Worm (Caenorhabditis elegans) whole organism, L4 larva: Measurements from ENCODE around the gene aex-4.

Experiments
- R02D3.7 ChIP-seq: fragments of 150-350 bp; sonication (generic microtip); optimal IDR thresholded peaks from 3 replicates; lab custom pipeline; 2014; ENCODE audit warnings: missing biosample characterization, missing genetic modification characterization
- Y5F2A.4 ChIP-seq: fragments of 200-800 bp; sonication (Bioruptor generic); optimal IDR thresholded peaks from 2 replicates; lab custom pipeline; 2018; ENCODE audit warnings: mild to moderate bottlenecking, missing genetic modification characterization, missing compliant biosample characterization
- ZK337.2 ChIP-seq: fragments of 200-800 bp; sonication (Bioruptor generic); IDR thresholded peaks from 2 replicates; pipeline ENCODE4 v1.3.6; 2022; ENCODE audit warnings: missing genetic modification reagents, missing genetic modification characterization, missing compliant biosample characterization
- aha-1 ChIP-seq: fragments of 150-350 bp; peaks from one replicate; lab custom pipeline; 2014; ENCODE audit warnings: missing biosample characterization, missing genetic modification characterization
- arid-1 ChIP-seq: fragments of 200-800 bp; sonication (Bioruptor generic); conservative IDR thresholded peaks from 2 replicates; pipeline ENCODE4 v1.3.6; 2022; ENCODE audit warnings: missing genetic modification reagents, missing genetic modification characterization, missing compliant biosample characterization
- attf-4 ChIP-seq: sonication (generic microtip); optimal IDR thresholded peaks from 3 replicates; lab custom pipeline; 2017; ENCODE audit warnings: missing biosample characterization, missing genetic modification characterization
- ceh-20 ChIP-seq: fragments of 200-800 bp; sonication (Bioruptor generic); IDR thresholded peaks from 2 replicates; pipeline ENCODE4 v1.3.6; 2022; ENCODE audit warnings: missing genetic modification reagents, missing genetic modification characterization, missing compliant biosample characterization
- ceh-28 ChIP-seq: fragments of 150-350 bp; optimal IDR thresholded peaks from 2 replicates; lab custom pipeline; 2014; ENCODE audit warnings: missing biosample characterization, missing genetic modification reagents, missing genetic modification characterization
- ceh-82 ChIP-seq: sonication (generic microtip); optimal IDR thresholded peaks from 2 replicates; lab custom pipeline; 2017; ENCODE audit warnings: missing biosample characterization, missing genetic modification characterization
- ces-1 ChIP-seq: fragments of 150-350 bp; sonication (generic microtip); optimal IDR thresholded peaks from 4 replicates; lab custom pipeline; 2014; ENCODE audit warnings: missing biosample characterization, missing genetic modification reagents, missing genetic modification characterization
- ctbp-1 ChIP-seq: fragments of 200-800 bp; sonication (Bioruptor generic); IDR thresholded peaks from 2 replicates; pipeline ENCODE4 v1.3.6; 2022; ENCODE audit warnings: missing genetic modification reagents, missing genetic modification characterization, missing compliant biosample characterization
- daf-8 ChIP-seq: fragments of 200-800 bp; sonication (Bioruptor generic); IDR thresholded peaks from 2 replicates; pipeline ENCODE4 v1.3.6; 2022; ENCODE audit warnings: missing genetic modification characterization, missing compliant biosample characterization
- dmd-8 ChIP-seq: fragments of 200-800 bp; sonication (Bioruptor generic); IDR thresholded peaks from 2 replicates; pipeline ENCODE4 v1.3.6; 2022; ENCODE audit warnings: missing genetic modification characterization, missing compliant biosample characterization
- dmd-9 ChIP-seq: fragments of 200-800 bp; sonication (Bioruptor generic); IDR thresholded peaks from 2 replicates; pipeline ENCODE4 v1.3.6; 2022; ENCODE audit warnings: missing genetic modification reagents, missing genetic modification characterization, missing compliant biosample characterization
- dpl-1 ChIP-seq: fragments of 150-350 bp; optimal IDR thresholded peaks from 2 replicates; lab custom pipeline; 2014; ENCODE audit warnings: missing biosample characterization, missing genetic modification reagents, missing genetic modification characterization
- gei-8 ChIP-seq: fragments of 200-800 bp; sonication (Bioruptor generic); optimal IDR thresholded peaks from 2 replicates; lab custom pipeline; 2018; ENCODE audit warnings: mild to moderate bottlenecking, missing genetic modification characterization, missing compliant biosample characterization
- hif-1 ChIP-seq, 2 experiments: sonication (generic microtip); optimal IDR thresholded peaks; 2 replicates each; lab custom pipeline; 2016 to 2017; ENCODE audit warnings: missing compliant biosample characterization in 2 of 2, missing genetic modification characterization in 2 of 2, missing genetic modification reagents in 2 of 2, missing genotype in 2 of 2, mild to moderate bottlenecking in 1 of 2
- hlh-30 ChIP-seq: sonication (generic microtip); optimal IDR thresholded peaks from 2 replicates; lab custom pipeline; 2017; ENCODE audit warnings: antibody characterized with exemption, mild to moderate bottlenecking, missing genetic modification characterization, missing compliant biosample characterization; ENCODE audit not compliant: insufficient read depth
- hmg-1.1 ChIP-seq: fragments of 200-800 bp; sonication (Bioruptor generic); IDR thresholded peaks from 2 replicates; pipeline ENCODE4 v1.3.6; 2022; ENCODE audit warnings: missing genetic modification reagents, missing genetic modification characterization, missing compliant biosample characterization
- lim-7 ChIP-seq: fragments of 200-800 bp; sonication (Bioruptor generic); IDR thresholded peaks from 2 replicates; pipeline ENCODE4 v1.3.6; 2022; ENCODE audit warnings: missing genetic modification characterization, missing compliant biosample characterization
- lin-13 ChIP-seq: fragments of 150-350 bp; optimal IDR thresholded peaks from 2 replicates; lab custom pipeline; 2014; ENCODE audit warnings: missing biosample characterization, missing genetic modification reagents, missing genetic modification characterization
- lsy-2 ChIP-seq, 2 experiments: fragments of 150-350 bp in 1 of 2; sonication (generic microtip) in 1 of 2; optimal IDR thresholded peaks; 2 replicates each; lab custom pipeline; 2014 to 2017; ENCODE audit warnings: missing biosample characterization in 2 of 2, missing genetic modification characterization in 2 of 2
- madf-9 ChIP-seq: fragments of 200-800 bp; sonication (Bioruptor generic); conservative IDR thresholded peaks from 2 replicates; pipeline ENCODE4 v1.3.6; 2022; ENCODE audit warnings: missing genetic modification reagents, missing genetic modification characterization, missing compliant biosample characterization
- mdl-1 ChIP-seq, 2 experiments: fragments of 150-350 bp in 1 of 2; sonication (generic microtip) in 1 of 2; optimal IDR thresholded peaks; 2 replicates each; lab custom pipeline; 2014 to 2017; ENCODE audit warnings: missing biosample characterization in 2 of 2, missing genetic modification characterization in 2 of 2
- nhr-237 ChIP-seq: sonication (generic microtip); optimal IDR thresholded peaks from 2 replicates; lab custom pipeline; 2017; ENCODE audit warnings: missing biosample characterization, missing genetic modification characterization
- nhr-28 ChIP-seq: fragments of 150-350 bp; optimal IDR thresholded peaks from 2 replicates; lab custom pipeline; 2014; ENCODE audit warnings: missing biosample characterization, missing genetic modification characterization
- nhr-42 ChIP-seq: fragments of 200-800 bp; sonication (Bioruptor generic); IDR thresholded peaks from 2 replicates; pipeline ENCODE4 v1.3.6; 2022; ENCODE audit warnings: missing genetic modification characterization, missing compliant biosample characterization
- nhr-6 ChIP-seq: fragments of 150-350 bp; optimal IDR thresholded peaks from 2 replicates; lab custom pipeline; 2014; ENCODE audit warnings: missing biosample characterization, missing genetic modification characterization
- php-3 ChIP-seq: fragments of 200-800 bp; sonication (Bioruptor generic); IDR thresholded peaks from 2 replicates; pipeline ENCODE4 v1.3.6; 2022; ENCODE audit warnings: missing genetic modification reagents, missing genetic modification characterization, missing compliant biosample characterization
- rbr-2 ChIP-seq: sonication (generic microtip); optimal IDR thresholded peaks from 2 replicates; lab custom pipeline; 2016; ENCODE audit warnings: missing genotype, missing genetic modification characterization, missing compliant biosample characterization
- saeg-2 ChIP-seq: fragments of 200-800 bp; sonication (Bioruptor generic); IDR thresholded peaks from 2 replicates; pipeline ENCODE4 v1.3.6; 2022; ENCODE audit warnings: missing genetic modification reagents, missing genetic modification characterization, missing compliant biosample characterization
- unc-130 ChIP-seq: sonication (generic microtip); optimal IDR thresholded peaks from 2 replicates; lab custom pipeline; 2016; ENCODE audit warnings: missing genetic modification reagents, missing genetic modification characterization, missing compliant biosample characterization
- unc-62 ChIP-seq, 3 experiments: fragments of 150-350 bp in 1 of 3; sonication (generic microtip); optimal IDR thresholded peaks in 2 of 3; peaks in 1 of 3; 1 replicate in 1 of 3; 2 replicates in 2 of 3; lab custom pipeline; 2014 to 2017; ENCODE audit warnings: missing biosample characterization in 3 of 3, missing genetic modification characterization in 3 of 3, missing genetic modification reagents in 3 of 3, missing genotype in 1 of 3
- zag-1 ChIP-seq: fragments of 150-350 bp; optimal IDR thresholded peaks from 2 replicates; lab custom pipeline; 2014; ENCODE audit warnings: missing biosample characterization, missing genetic modification characterization
- zfp-3 ChIP-seq: fragments of 200-800 bp; sonication (Bioruptor generic); conservative IDR thresholded peaks from 2 replicates; pipeline ENCODE4 v1.3.6; 2022; ENCODE audit warnings: missing genetic modification reagents, missing genetic modification characterization, missing compliant biosample characterization
- zip-2 ChIP-seq: fragments of 150-350 bp; optimal IDR thresholded peaks from 2 replicates; lab custom pipeline; 2014; ENCODE audit warnings: missing biosample characterization, missing genetic modification characterization
- ztf-7 ChIP-seq: fragments of 150-350 bp; optimal IDR thresholded peaks from 2 replicates; lab custom pipeline; 2014; ENCODE audit warnings: missing biosample characterization, missing genetic modification characterization

aex-4 gene

DNA sequence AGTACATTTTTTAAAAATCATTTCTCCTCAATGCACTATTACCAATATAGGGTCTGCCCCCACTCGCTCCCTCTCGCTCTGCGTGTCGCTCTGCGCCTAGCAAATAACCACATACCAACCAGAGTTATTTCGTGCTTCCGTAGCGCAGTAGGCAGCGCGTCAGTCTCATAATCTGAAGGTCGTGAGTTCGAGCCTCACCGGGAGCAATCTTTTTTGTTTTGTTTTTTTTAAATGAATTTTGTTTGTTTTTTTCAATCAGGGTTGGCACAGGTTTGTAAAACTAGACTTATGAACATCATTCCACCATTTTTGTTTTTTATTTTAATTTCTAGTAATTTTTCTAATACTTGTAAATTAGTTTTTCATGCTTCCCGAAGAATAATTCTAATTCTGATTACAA, 31.5 kb upstream of the aex-4 start (continued):
- TF ChIP-seq ceh-82 (no peak), lim-7 (GFP tag; lab: Robert Waterston, UW) (peak; percentile 97), ZK337.2 (GFP tag; lab: Robert Waterston, UW) (peak; percentile 62; the same call in 1 of the 2 replicates), zfp-3 (GFP tag; lab: Robert Waterston, UW) (peak; percentile 70; the same call in 1 of the 2 replicates), madf-9 (GFP tag; lab: Robert Waterston, UW) (peak; percentile 85), php-3 (peak; percentile 79), hif-1 (tag; optimal IDR thresholded peaks at IDR 0.05; lab: Kevin White, UChicago) (peak in 1 of 2 experiments; percentile 62), dpl-1 (GFP tag; lab: Kevin White, UChicago) (no peak), nhr-42 (peak; percentile 78; the same call in 1 of the 2 replicates), Y5F2A.4 (GFP tag; lab: Kevin White, UChicago) (peak; percentile 67), R02D3.7 (no peak), gei-8 (GFP tag; lab: Kevin White, UChicago) (peak; percentile 59), ztf-7 (tag; lab: Kevin White, UChicago) (peak; percentile 59), arid-1 (peak; percentile 88), ceh-28 (tag; lab: Kevin White, UChicago) (no peak), aha-1 (tag; lab: Kevin White, UChicago) (peak; percentile 68)
- TF ChIP-seq, all 104 proteins: peak for 70

DNA sequence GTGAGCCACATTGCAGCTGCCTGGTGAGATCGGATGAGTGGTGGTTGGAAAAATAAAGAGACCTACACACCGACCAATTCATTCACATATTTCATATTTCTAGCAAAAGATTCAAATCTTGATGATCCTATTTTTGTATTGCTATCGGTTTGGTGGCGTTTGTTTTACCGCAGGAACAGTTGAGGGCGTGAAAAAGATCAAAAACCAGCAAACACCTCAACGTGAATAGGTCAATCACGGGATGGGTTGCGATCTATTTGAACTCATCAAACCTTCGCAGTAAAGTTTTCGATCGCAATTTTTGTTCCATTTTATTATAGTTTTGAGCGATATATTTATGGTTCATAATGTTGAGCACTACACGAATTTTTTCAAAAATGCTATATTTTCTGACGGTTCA, 27.2 kb upstream of the aex-4 start:
- peak; percentile 95 for TF ChIP-seq aha-1 (tag; lab: Kevin White, UChicago)
- TF ChIP-seq rbr-2 (tag; lab: Kevin White, UChicago): no peak

DNA sequence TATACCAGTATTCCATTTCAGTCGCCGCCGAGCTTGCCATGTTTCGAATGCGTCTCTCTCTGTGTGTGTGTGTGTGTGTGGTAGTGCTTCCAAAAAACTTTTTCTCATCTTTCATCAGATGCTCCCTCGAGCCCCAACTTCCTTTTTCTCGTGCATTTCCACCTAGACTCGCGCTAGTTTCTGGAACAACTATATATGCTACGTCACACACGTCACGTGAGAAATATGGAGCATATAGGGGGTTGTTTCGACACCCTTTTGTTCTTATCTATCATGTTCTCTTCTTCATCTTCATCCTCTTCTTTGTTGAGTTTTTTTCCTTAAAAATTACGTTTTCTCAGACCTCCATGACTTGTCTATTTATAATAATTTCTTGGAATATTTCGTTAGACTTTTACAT, 23.8 kb upstream of the aex-4 start:
- TF ChIP-seq saeg-2 (GFP tag; lab: Robert Waterston, UW) (no peak), zfp-3 (GFP tag; lab: Robert Waterston, UW) (no peak), nhr-28 (tag; lab: Kevin White, UChicago) (no peak), gei-8 (GFP tag; lab: Kevin White, UChicago) (no peak), ctbp-1 (GFP tag; lab: Robert Waterston, UW) (no peak), mdl-1 (tag; optimal IDR thresholded peaks at IDR 0.05; lab: Kevin White, UChicago) (no peak), lsy-2 (tag; optimal IDR thresholded peaks at IDR 0.05; lab: Kevin White, UChicago) (peak in 1 of 2 experiments; percentile 15), hmg-1.1 (GFP tag; lab: Robert Waterston, UW) (no peak), nhr-6 (tag; lab: Kevin White, UChicago) (no peak), ces-1 (GFP tag; lab: Kevin White, UChicago) (no peak), dmd-8 (no peak), attf-4 (tag; lab: Kevin White, UChicago) (no peak), R02D3.7 (no peak), daf-8 (GFP tag; lab: Robert Waterston, UW) (no peak), unc-62 (GFP tag; optimal IDR thresholded peaks at IDR 0.05 in 1 of 2; lab: Kevin White, UChicago) (peak in 1 of 2 experiments; percentile 94), unc-62 (tag; optimal IDR thresholded peaks at IDR 0.05; lab: Kevin White, UChicago) (no peak), dmd-9 (no peak), zip-2 (tag; lab: Kevin White, UChicago) (no peak), unc-130 (GFP tag; lab: Kevin White, UChicago) (no peak), zag-1 (tag; lab: Kevin White, UChicago) (no peak), ceh-20 (GFP tag; lab: Robert Waterston, UW) (0 out of 2 replicates have a peak, but pooled peaks have one; percentile 20), hlh-30 (tag; lab: Kevin White, UChicago) (peak; percentile 68), nhr-237 (tag; lab: Kevin White, UChicago) (no peak), lin-13 (GFP tag; lab: Kevin White, UChicago) (no peak)
